Worm (Caenorhabditis elegans) whole organism, L2 larva: Measurements from ENCODE around the gene nphp-4.

ENCODE experiments used
- C34F6.9 ChIP-seq: fragments of 150-350 bp; optimal IDR thresholded peaks from 2 replicates; lab custom pipeline; 2014; ENCODE audit warnings: missing biosample characterization, missing genetic modification characterization
- F13H6.1 ChIP-seq: sonication (generic microtip); optimal IDR thresholded peaks from 2 replicates; lab custom pipeline; 2016; ENCODE audit warnings: missing genetic modification characterization, missing compliant biosample characterization
- R02D3.7 ChIP-seq: fragments of 150-350 bp; optimal IDR thresholded peaks from 2 replicates; lab custom pipeline; 2014; ENCODE audit warnings: missing biosample characterization, missing genetic modification characterization
- alr-1 ChIP-seq: fragments of 150-350 bp; optimal IDR thresholded peaks from 2 replicates; lab custom pipeline; 2014; ENCODE audit warnings: missing biosample characterization, missing genetic modification characterization
- aly-2 ChIP-seq: fragments of 150-350 bp; optimal IDR thresholded peaks from 2 replicates; lab custom pipeline; 2014; ENCODE audit warnings: missing biosample characterization, missing genetic modification characterization
- blmp-1 ChIP-seq: sonication (generic microtip); optimal IDR thresholded peaks from 2 replicates; lab custom pipeline; 2017; ENCODE audit warnings: missing genetic modification characterization, mild to moderate bottlenecking, missing compliant biosample characterization, antibody characterized with exemption, moderate library complexity; ENCODE audit not compliant: insufficient read depth
- ceh-82 ChIP-seq: fragments of 150-350 bp; optimal IDR thresholded peaks from 2 replicates; lab custom pipeline; 2014; ENCODE audit warnings: missing biosample characterization, missing genetic modification characterization
- crh-2 ChIP-seq: sonication (generic microtip); optimal IDR thresholded peaks from 2 replicates; lab custom pipeline; 2017; ENCODE audit warnings: missing biosample characterization, missing genetic modification characterization
- dmd-4 ChIP-seq: sonication (generic microtip); optimal IDR thresholded peaks from 2 replicates; lab custom pipeline; 2017; ENCODE audit warnings: missing biosample characterization, missing genetic modification characterization
- elt-1 ChIP-seq: fragments of 150-350 bp; optimal IDR thresholded peaks from 2 replicates; lab custom pipeline; 2014; ENCODE audit warnings: missing biosample characterization, missing genetic modification characterization
- elt-3 ChIP-seq: sonication (generic microtip); optimal IDR thresholded peaks from 2 replicates; lab custom pipeline; 2017; ENCODE audit warnings: missing biosample characterization, missing genetic modification characterization
- fos-1 ChIP-seq: fragments of 150-350 bp; optimal IDR thresholded peaks from 2 replicates; lab custom pipeline; 2014; ENCODE audit warnings: missing biosample characterization, missing genetic modification characterization
- lin-39 ChIP-seq: fragments of 150-350 bp; optimal IDR thresholded peaks from 2 replicates; lab custom pipeline; 2014; ENCODE audit warnings: missing biosample characterization, missing genetic modification reagents, missing genetic modification characterization
- lsy-2 ChIP-seq, 2 experiments: fragments of 150-350 bp in 1 of 2; sonication (generic microtip) in 1 of 2; optimal IDR thresholded peaks; 2 replicates each; lab custom pipeline; 2014 to 2017; ENCODE audit warnings: missing biosample characterization in 2 of 2, missing genetic modification characterization in 2 of 2
- mab-5 ChIP-seq: fragments of 150-350 bp; optimal IDR thresholded peaks from 2 replicates; lab custom pipeline; 2014; ENCODE audit warnings: missing biosample characterization, missing genetic modification characterization
- mdl-1 ChIP-seq, 2 experiments: fragments of 150-350 bp in 1 of 2; sonication (generic microtip) in 1 of 2; optimal IDR thresholded peaks; 2 replicates each; lab custom pipeline; 2017; ENCODE audit warnings: missing biosample characterization in 2 of 2, missing genetic modification characterization in 2 of 2
- nhr-10 ChIP-seq: sonication (generic microtip); optimal IDR thresholded peaks from 2 replicates; lab custom pipeline; 2017; ENCODE audit warnings: missing biosample characterization, missing genetic modification characterization
- nhr-11 ChIP-seq: fragments of 150-350 bp; optimal IDR thresholded peaks from 2 replicates; lab custom pipeline; 2014; ENCODE audit warnings: missing biosample characterization, missing genetic modification characterization
- nhr-129 ChIP-seq: fragments of 150-350 bp; optimal IDR thresholded peaks from 2 replicates; lab custom pipeline; 2014; ENCODE audit warnings: missing biosample characterization, missing genetic modification characterization
- nhr-23 ChIP-seq: fragments of 150-350 bp; optimal IDR thresholded peaks from 2 replicates; lab custom pipeline; 2014; ENCODE audit warnings: missing biosample characterization, missing genetic modification reagents, missing genetic modification characterization
- nhr-25 ChIP-seq: fragments of 150-350 bp; sonication (generic microtip); optimal IDR thresholded peaks from 3 replicates; lab custom pipeline; 2014; ENCODE audit warnings: missing biosample characterization, missing genetic modification characterization
- nhr-77 ChIP-seq: fragments of 150-350 bp; optimal IDR thresholded peaks from 2 replicates; lab custom pipeline; 2014; ENCODE audit warnings: missing biosample characterization, missing genetic modification characterization
- peb-1 ChIP-seq: fragments of 150-350 bp; optimal IDR thresholded peaks from 2 replicates; lab custom pipeline; 2014; ENCODE audit warnings: missing biosample characterization, missing genetic modification characterization
- sem-4 ChIP-seq: fragments of 150-350 bp; optimal IDR thresholded peaks from 2 replicates; lab custom pipeline; 2014; ENCODE audit warnings: missing biosample characterization, missing genetic modification reagents, missing genetic modification characterization
- sma-3 ChIP-seq: sonication (generic microtip); optimal IDR thresholded peaks from 2 replicates; lab custom pipeline; 2016; ENCODE audit warnings: missing genetic modification reagents, missing genetic modification characterization, missing compliant biosample characterization
- sma-9 ChIP-seq, 2 experiments: fragments of 150-350 bp in 1 of 2; sonication (generic microtip) in 1 of 2; optimal IDR thresholded peaks; 2 replicates each; lab custom pipeline; 2014 to 2016; ENCODE audit warnings: missing genetic modification characterization in 2 of 2, mild to moderate bottlenecking in 1 of 2, missing biosample characterization in 1 of 2, missing compliant biosample characterization in 1 of 2, missing genetic modification reagents in 1 of 2, moderate library complexity in 1 of 2
- snpc-4 ChIP-seq: fragments of 150-350 bp; optimal IDR thresholded peaks from 2 replicates; lab custom pipeline; 2014; ENCODE audit warnings: missing biosample characterization, missing genetic modification characterization
- unc-39 ChIP-seq: fragments of 150-350 bp; optimal IDR thresholded peaks from 2 replicates; lab custom pipeline; 2014; ENCODE audit warnings: missing biosample characterization, missing genetic modification characterization
- unc-55 ChIP-seq: fragments of 150-350 bp; sonication (generic microtip); optimal IDR thresholded peaks from 3 replicates; lab custom pipeline; 2014; ENCODE audit warnings: missing biosample characterization, missing genetic modification reagents, missing genetic modification characterization
- unc-62 ChIP-seq: fragments of 150-350 bp; optimal IDR thresholded peaks from 2 replicates; lab custom pipeline; 2014; ENCODE audit warnings: missing biosample characterization, missing genetic modification reagents, missing genetic modification characterization
- ztf-1 ChIP-seq: fragments of 200-800 bp; sonication (Bioruptor generic); conservative IDR thresholded peaks from 2 replicates; pipeline ENCODE4 v1.3.6; 2022; ENCODE audit warnings: missing genetic modification characterization, missing compliant biosample characterization
- ztf-11 ChIP-seq: sonication (generic microtip); optimal IDR thresholded peaks from 2 replicates; lab custom pipeline; 2017; ENCODE audit warnings: missing biosample characterization, missing genetic modification characterization
- ztf-4 ChIP-seq: fragments of 150-350 bp; optimal IDR thresholded peaks from 2 replicates; lab custom pipeline; 2014; ENCODE audit warnings: missing biosample characterization, missing genetic modification characterization

Gene nphp-4

DNA sequence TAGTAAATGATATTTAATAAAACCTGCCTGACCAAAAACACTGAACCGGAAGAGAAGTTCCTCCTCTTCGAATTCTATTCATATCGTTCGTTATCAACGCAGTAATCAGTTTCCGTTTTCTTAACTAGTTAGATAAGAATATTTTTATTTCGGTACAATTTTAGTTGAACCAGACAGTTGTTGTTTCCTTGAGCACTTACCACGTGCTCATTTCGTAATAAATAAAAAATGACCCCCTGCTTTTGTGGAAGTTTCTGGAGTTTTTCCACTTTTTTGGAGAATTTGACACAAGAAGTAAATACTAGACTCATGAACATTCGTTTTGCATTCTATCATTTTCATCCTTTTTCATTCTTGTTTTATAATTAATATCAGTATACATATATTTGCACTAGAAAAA, 10.2 kb upstream of the nphp-4 start:
- TF ChIP-seq unc-39 (tag; lab: Kevin White, UChicago): no peak
- no peak for TF ChIP-seq nhr-25 (tag; lab: Kevin White, UChicago)
- TF ChIP-seq unc-55 (GFP tag; lab: Kevin White, UChicago): peak; percentile 25

ce11 chrV:11852305-11852704, 8.8 kb upstream of the nphp-4 start:
- peak; percentile 21 for TF ChIP-seq unc-55 (GFP tag; lab: Kevin White, UChicago)
- TF ChIP-seq elt-1 (tag; lab: Kevin White, UChicago): no peak

- TF ChIP-seq sma-9 (GFP tag; optimal IDR thresholded peaks at IDR 0.05; lab: Kevin White, UChicago): peak; percentile 49
- no peak for TF ChIP-seq sma-9 (tag; optimal IDR thresholded peaks at IDR 0.05; lab: Kevin White, UChicago)
- TF ChIP-seq crh-2 (tag; lab: Kevin White, UChicago): peak; percentile 8
- no peak for TF ChIP-seq unc-62 (GFP tag; lab: Kevin White, UChicago)
- TF ChIP-seq elt-3 (tag; lab: Kevin White, UChicago): no peak
- TF ChIP-seq fos-1 (tag; lab: Kevin White, UChicago): peak; percentile 57
Measured at ce11 chrV:11849408-11849807, 5.9 kb upstream of the nphp-4 start.

DNA sequence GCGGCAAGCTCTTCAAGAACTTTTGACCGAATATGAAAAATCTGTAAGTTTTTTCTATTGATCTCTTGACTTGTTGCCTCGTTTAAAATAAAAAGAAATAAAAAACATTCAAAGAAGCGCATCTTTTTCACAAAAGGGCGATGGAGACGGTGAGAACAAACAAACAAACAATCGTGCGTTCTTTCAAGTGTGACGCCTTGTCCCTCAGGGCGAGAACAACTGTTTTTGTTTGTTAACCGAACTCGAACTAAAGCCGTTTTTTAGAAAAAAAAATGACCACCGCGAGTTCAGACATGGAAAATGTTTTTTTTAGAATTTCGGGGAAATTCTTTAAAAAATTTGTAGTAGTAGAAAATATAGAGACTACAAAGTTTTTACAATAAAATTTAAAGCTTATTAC, 3.4 kb upstream of the nphp-4 start:
- TF ChIP-seq nhr-10 (no peak), C34F6.9 (tag; lab: Kevin White, UChicago) (no peak), R02D3.7 (no peak)

ce11 chrV:11845492-11845891, 2.0 kb upstream of the nphp-4 start, which contains the start of gene hmp-1:
Gene hmp-1 (plus strand): TSS chrV:11845871.
- TF ChIP-seq lsy-2 (tag; optimal IDR thresholded peaks at IDR 0.05; lab: Kevin White, UChicago): no peak
- TF ChIP-seq nhr-10: no peak
- TF ChIP-seq ceh-82 (tag; lab: Kevin White, UChicago): no peak

DNA sequence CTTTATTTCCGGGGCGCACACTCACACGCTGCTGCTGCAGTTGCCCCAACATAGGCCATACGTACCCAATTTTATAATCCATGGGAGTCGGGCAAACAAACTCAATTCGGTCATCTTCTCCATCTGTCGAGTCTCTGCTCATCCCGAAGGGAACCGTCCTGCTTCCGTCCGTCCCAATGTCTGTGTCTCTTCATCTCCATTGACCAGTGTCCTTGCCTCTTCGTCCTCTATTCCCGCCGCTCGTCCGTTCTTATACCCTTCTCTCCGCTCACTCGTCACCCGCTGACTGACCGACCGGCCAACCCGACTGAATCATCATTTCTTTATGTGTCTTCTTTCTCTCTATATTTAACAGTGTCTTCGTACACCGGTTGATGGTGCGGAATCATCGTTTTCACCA, 1.3 kb upstream of the nphp-4 start:
- TF ChIP-seq sma-9 (GFP tag; optimal IDR thresholded peaks at IDR 0.05; lab: Kevin White, UChicago) (peak; percentile 21), sma-9 (tag; optimal IDR thresholded peaks at IDR 0.05; lab: Kevin White, UChicago) (no peak), alr-1 (tag; lab: Kevin White, UChicago) (no peak), fos-1 (tag; lab: Kevin White, UChicago) (peak; percentile 96), ztf-11 (tag; lab: Kevin White, UChicago) (no peak), mdl-1 (tag; optimal IDR thresholded peaks at IDR 0.05; lab: Kevin White, UChicago) (no peak), unc-62 (GFP tag; lab: Kevin White, UChicago) (no peak), lsy-2 (tag; optimal IDR thresholded peaks at IDR 0.05; lab: Kevin White, UChicago) (peak in 1 of 2 experiments; percentile 38), nhr-129 (tag; lab: Kevin White, UChicago) (peak; percentile 40), sma-3 (peak; percentile 3), sem-4 (tag; lab: Kevin White, UChicago) (peak; percentile 49), crh-2 (tag; lab: Kevin White, UChicago) (no peak), snpc-4 (peak; percentile 19), lin-39 (tag; lab: Kevin White, UChicago) (no peak), F13H6.1 (tag; lab: Kevin White, UChicago) (peak; percentile 52), C34F6.9 (tag; lab: Kevin White, UChicago) (peak; percentile 55), nhr-11 (tag; lab: Kevin White, UChicago) (no peak)

DNA sequence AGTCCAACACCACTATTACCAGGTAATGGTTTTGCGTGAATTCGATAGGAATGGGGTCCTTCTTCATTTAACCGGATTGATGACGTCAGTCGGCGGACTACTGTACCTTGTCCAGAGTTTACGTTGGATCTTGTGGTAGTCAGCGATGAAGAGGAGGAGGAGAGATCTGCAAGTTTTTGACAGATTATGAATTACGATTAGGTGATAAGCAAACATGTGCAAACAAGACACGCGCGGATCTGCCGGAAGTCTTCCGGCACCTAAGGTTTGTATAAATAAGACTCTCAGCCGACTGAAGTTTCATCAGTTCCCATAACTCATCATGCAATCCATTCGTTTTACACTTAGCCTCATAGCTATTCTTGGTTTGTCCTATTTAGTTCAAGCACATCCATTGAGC, 4.3 kb downstream of the nphp-4 start, which contains the start of gene idpb-5:
idpb-5 (plus strand) TSS at position 301 of the 400 bp plus-strand sequence.
- TF ChIP-seq snpc-4 (no peak), unc-55 (GFP tag; lab: Kevin White, UChicago) (no peak), ztf-1 (GFP tag; lab: Robert Waterston, UW) (no peak), peb-1 (tag; lab: Kevin White, UChicago) (no peak), aly-2 (tag; lab: Kevin White, UChicago) (no peak), blmp-1 (tag; lab: Kevin White, UChicago) (no peak), nhr-77 (tag; lab: Kevin White, UChicago) (no peak), alr-1 (tag; lab: Kevin White, UChicago) (no peak), ztf-4 (tag; lab: Kevin White, UChicago) (no peak), unc-39 (tag; lab: Kevin White, UChicago) (no peak), mab-5 (no peak), nhr-10 (no peak), sma-3 (no peak), nhr-23 (tag; lab: Kevin White, UChicago) (no peak), sem-4 (tag; lab: Kevin White, UChicago) (no peak), dmd-4 (tag; lab: Kevin White, UChicago) (no peak)
